Worm (Caenorhabditis elegans) whole organism, midembryonic: ENCODE data around the gene E04F6.9.

Experiments used
- cog-1 ChIP-seq: sonication (generic microtip); optimal IDR thresholded peaks from 2 replicates; lab custom pipeline; 2016; ENCODE audit warnings: missing genetic modification characterization, missing compliant biosample characterization
- ztf-23 ChIP-seq: fragments of 200-800 bp; sonication (Bioruptor generic); IDR thresholded peaks from 2 replicates; pipeline ENCODE4 v1.3.6; 2022; ENCODE audit warnings: missing genetic modification reagents, missing genetic modification characterization, missing compliant biosample characterization

- no peak for TF ChIP-seq ztf-23 (GFP tag; lab: Robert Waterston, UW)
- TF ChIP-seq cog-1 (tag; lab: Kevin White, UChicago): no peak
Measured at ce11 chrII:7225864-7226522, 14.0 kb upstream of the E04F6.9 start, which contains the start of gene clh-3.
